Worm (Caenorhabditis elegans) whole organism, L4 larva: ENCODE results near the gene Y32F6A.4.

ENCODE experiments used
- mdl-1 ChIP-seq, 2 experiments: fragments of 150-350 bp in 1 of 2; sonication (generic microtip) in 1 of 2; optimal IDR thresholded peaks; 2 replicates each; lab custom pipeline; 2014 to 2017; ENCODE audit warnings: missing biosample characterization in 2 of 2, missing genetic modification characterization in 2 of 2
- tra-1 ChIP-seq: fragments of 200-800 bp; sonication (Bioruptor generic); IDR thresholded peaks from 2 replicates; pipeline ENCODE4 v1.3.6; 2022; ENCODE audit warnings: missing genetic modification reagents, missing genetic modification characterization, missing compliant biosample characterization

Gene Y32F6A.4

ce11 chrV:10379293-10379692, 54.6 kb downstream of the Y32F6A.4 start, which contains the start of gene AC3.12 (continued):
- TF ChIP-seq mdl-1 (tag; optimal IDR thresholded peaks at IDR 0.05; lab: Kevin White, UChicago) (no peak), tra-1 (GFP tag; lab: Robert Waterston, UW) (no peak)
